Worm (Caenorhabditis elegans) whole organism, young adult: ENCODE measurements around the gene F45E12.5.

Experiments
- F39B2.1 ChIP-seq: fragments of 200-800 bp; sonication (Bioruptor generic); IDR thresholded peaks from 2 replicates; pipeline ENCODE4 v1.3.6; 2022; ENCODE audit warnings: missing genetic modification reagents, missing genetic modification characterization, missing compliant biosample characterization
- F57A8.1 ChIP-seq: fragments of 200-800 bp; sonication (Bioruptor generic); optimal IDR thresholded peaks from 2 replicates; lab custom pipeline; 2018; ENCODE audit warnings: mild to moderate bottlenecking, missing genetic modification characterization, moderate library complexity, missing compliant biosample characterization
- akir-1 ChIP-seq: fragments of 200-800 bp; sonication (Bioruptor generic); optimal IDR thresholded peaks from 2 replicates; lab custom pipeline; 2018; ENCODE audit warnings: mild to moderate bottlenecking, missing genetic modification characterization, moderate library complexity, missing compliant biosample characterization
- ama-1 ChIP-seq, 3 experiments: fragments of 150-350 bp in 1 of 3; sonication (generic microtip) in 2 of 3; optimal IDR thresholded peaks; 2 replicates each; lab custom pipeline; 2014 to 2018; ENCODE audit warnings: missing biosample characterization in 2 of 3, missing genetic modification characterization in 2 of 3, missing genetic modification reagents in 2 of 3
- ceh-100 ChIP-seq: fragments of 200-800 bp; sonication (Bioruptor generic); IDR thresholded peaks from 2 replicates; pipeline ENCODE4 v1.3.6; 2022; ENCODE audit warnings: missing genetic modification reagents, missing genetic modification characterization, missing compliant biosample characterization
- egl-18 ChIP-seq: fragments of 200-800 bp; sonication (Bioruptor generic); IDR thresholded peaks from 2 replicates; pipeline ENCODE4 v1.3.6; 2022; ENCODE audit warnings: missing genetic modification reagents, missing genetic modification characterization, missing compliant biosample characterization
- hlh-26 ChIP-seq: fragments of 200-800 bp; sonication (Bioruptor generic); conservative IDR thresholded peaks from 2 replicates; pipeline ENCODE4 v1.3.6; 2022; ENCODE audit warnings: missing genetic modification reagents, missing genetic modification characterization, missing compliant biosample characterization
- lag-1 ChIP-seq: fragments of 200-800 bp; sonication (Bioruptor generic); IDR thresholded peaks from 2 replicates; pipeline ENCODE4 v1.3.6; 2022; ENCODE audit warnings: missing genetic modification reagents, missing genetic modification characterization, missing compliant biosample characterization
- madf-10 ChIP-seq: sonication (generic microtip); optimal IDR thresholded peaks from 2 replicates; lab custom pipeline; 2016; ENCODE audit warnings: mild to moderate bottlenecking, missing genetic modification characterization, missing compliant biosample characterization
- pbrm-1 ChIP-seq: fragments of 200-800 bp; sonication (Bioruptor generic); IDR thresholded peaks from 2 replicates; pipeline ENCODE4 v1.3.6; 2022; ENCODE audit warnings: missing genetic modification reagents, missing genetic modification characterization, missing compliant biosample characterization
- repo-1 ChIP-seq: sonication (generic microtip); optimal IDR thresholded peaks from 2 replicates; lab custom pipeline; 2017; ENCODE audit warnings: mild to moderate bottlenecking, missing genetic modification characterization, missing compliant biosample characterization
- sea-2 ChIP-seq: fragments of 200-800 bp; sonication (Bioruptor generic); IDR thresholded peaks from 2 replicates; pipeline ENCODE4 v1.3.6; 2022; ENCODE audit warnings: missing genetic modification characterization, missing compliant biosample characterization
- xnd-1 ChIP-seq: sonication (generic microtip); optimal IDR thresholded peaks from 2 replicates; lab custom pipeline; 2016; ENCODE audit warnings: missing genotype, missing genetic modification reagents, missing genetic modification characterization, missing compliant biosample characterization

ce11 chrII:7358489-7358943 is 48.6 kb upstream of the F45E12.5 start, which contains the start of gene insc-1:
- TF ChIP-seq ama-1 (optimal IDR thresholded peaks at IDR 0.05; lab: Kevin White, UChicago) (no peak), ama-1 (GFP tag; optimal IDR thresholded peaks at IDR 0.05; lab: Kevin White, UChicago) (no peak), F57A8.1 (no peak), akir-1 (no peak), repo-1 (tag; lab: Kevin White, UChicago) (no peak), lag-1 (GFP tag; lab: Robert Waterston, UW) (no peak), hlh-26 (no peak), pbrm-1 (GFP tag; lab: Robert Waterston, UW) (no peak), egl-18 (GFP tag; lab: Robert Waterston, UW) (no peak), madf-10 (tag; lab: Kevin White, UChicago) (no peak), sea-2 (GFP tag; lab: Robert Waterston, UW) (no peak), F39B2.1 (GFP tag; lab: Robert Waterston, UW) (no peak), ceh-100 (GFP tag; lab: Robert Waterston, UW) (no peak), xnd-1 (tag; lab: Kevin White, UChicago) (no peak)
